Worm (Caenorhabditis elegans) whole organism, L4/young adult: ENCODE results near the gene nhr-105.
A peak's percentile ranks its signal among the peaks of the same experiment; 100 is the strongest.

Experiments used
- W03F9.2 ChIP-seq: fragments of 150-350 bp; optimal IDR thresholded peaks from 2 replicates; lab custom pipeline; 2014; ENCODE audit warnings: missing biosample characterization, missing genetic modification characterization
- dao-5 ChIP-seq: sonication (generic microtip); optimal IDR thresholded peaks from 2 replicates; lab custom pipeline; 2016; ENCODE audit warnings: missing genotype, missing genetic modification characterization, moderate library complexity, missing compliant biosample characterization
- him-1 ChIP-seq: sonication (generic microtip); optimal IDR thresholded peaks from 2 replicates; lab custom pipeline; 2016; ENCODE audit warnings: missing genotype, missing genetic modification reagents, missing genetic modification characterization, missing compliant biosample characterization

Gene nhr-105

DNA sequence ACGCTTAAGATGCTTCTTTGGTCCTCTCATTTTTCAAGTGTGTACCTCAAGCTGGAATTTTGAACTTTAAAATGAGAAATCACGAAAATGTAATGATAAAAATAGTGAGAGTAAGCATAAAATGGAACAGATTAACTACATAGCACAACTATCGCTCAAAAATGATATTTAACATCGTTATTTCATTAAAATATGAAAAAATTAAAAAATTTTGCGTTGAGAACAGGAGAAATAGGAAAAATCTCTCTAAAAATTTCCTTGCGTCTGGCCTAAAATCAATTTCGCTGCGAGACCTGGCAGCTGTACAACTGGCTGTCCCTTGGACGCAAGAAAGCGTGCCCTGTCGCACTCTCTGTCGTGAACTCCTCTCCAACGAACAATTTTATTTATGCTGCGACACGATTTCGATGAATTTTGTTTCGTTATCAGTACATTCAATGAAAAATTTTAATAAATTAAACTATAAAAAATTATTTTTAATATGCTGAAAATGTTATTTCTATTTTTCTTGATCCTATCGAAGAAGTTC, 34.7 kb downstream of the nhr-105 start, which contains the start of gene rps-4:
TSS of gene rps-4 (minus strand) at position 51 of the 529 bp plus-strand sequence.
- TF ChIP-seq W03F9.2 (tag; lab: Kevin White, UChicago) (peak; percentile 97), dao-5 (tag; lab: Kevin White, UChicago) (no peak), him-1 (tag; lab: Kevin White, UChicago) (peak; percentile 56)

DNA sequence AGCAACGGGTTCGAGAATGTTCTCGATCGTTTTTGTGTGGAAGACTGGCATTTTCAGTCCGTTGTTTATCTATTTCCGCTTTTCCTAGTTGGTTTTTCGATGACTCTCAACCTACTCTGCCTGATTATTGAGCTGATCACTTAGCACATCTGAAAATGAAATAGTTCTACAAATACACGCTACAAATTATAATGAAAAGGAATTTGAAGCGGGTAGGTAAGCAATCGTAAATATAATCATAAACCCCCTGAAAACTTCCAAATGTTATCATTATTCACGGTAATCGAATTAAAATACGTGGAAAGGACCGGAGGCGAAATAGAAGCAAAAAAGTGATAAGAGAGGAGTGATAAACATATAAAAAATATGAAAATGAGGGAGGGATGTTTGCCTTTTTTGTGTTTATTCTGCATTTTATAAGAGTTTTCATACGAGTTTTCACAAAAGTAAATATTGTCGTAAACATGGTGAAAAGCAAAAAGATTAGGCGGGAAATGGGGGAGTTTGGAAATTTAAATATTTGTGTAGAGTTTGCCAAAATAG, 44.3 kb downstream of the nhr-105 start, which contains the start of gene deb-1:
TSS of gene deb-1 (minus strand) at position 51 of the 543 bp plus-strand sequence.
- TF ChIP-seq him-1 (tag; lab: Kevin White, UChicago) (no peak), dao-5 (tag; lab: Kevin White, UChicago) (no peak), W03F9.2 (tag; lab: Kevin White, UChicago) (no peak)

DNA sequence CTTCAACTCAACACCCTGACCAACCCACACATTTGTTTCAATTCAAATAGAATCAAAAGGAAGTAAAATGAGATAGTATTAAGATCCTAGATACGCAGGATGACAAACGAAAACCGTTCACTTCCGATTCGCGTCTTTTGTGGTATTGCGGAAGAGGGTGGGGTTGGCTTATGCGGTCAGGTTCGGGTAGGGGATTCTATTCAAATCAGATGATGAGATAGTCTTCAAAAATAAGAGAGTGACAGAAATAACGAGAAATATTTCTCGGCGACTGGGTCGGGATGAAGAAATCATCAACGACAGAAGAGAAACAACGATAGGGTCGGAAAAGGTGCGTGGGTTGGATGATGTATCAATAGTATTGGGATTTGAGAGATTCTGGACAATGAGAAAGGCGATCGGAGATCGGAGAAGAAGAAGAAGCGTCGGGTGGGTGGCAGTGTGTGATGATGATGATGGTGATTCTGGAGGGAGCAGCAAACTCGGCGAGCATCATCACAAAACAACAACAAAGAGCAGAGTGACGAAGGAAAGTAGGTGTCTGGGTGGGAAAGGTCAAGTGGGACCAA, 45.5 kb downstream of the nhr-105 start:
- TF ChIP-seq W03F9.2 (tag; lab: Kevin White, UChicago) (no peak), dao-5 (tag; lab: Kevin White, UChicago) (no peak), him-1 (tag; lab: Kevin White, UChicago) (no peak)

DNA sequence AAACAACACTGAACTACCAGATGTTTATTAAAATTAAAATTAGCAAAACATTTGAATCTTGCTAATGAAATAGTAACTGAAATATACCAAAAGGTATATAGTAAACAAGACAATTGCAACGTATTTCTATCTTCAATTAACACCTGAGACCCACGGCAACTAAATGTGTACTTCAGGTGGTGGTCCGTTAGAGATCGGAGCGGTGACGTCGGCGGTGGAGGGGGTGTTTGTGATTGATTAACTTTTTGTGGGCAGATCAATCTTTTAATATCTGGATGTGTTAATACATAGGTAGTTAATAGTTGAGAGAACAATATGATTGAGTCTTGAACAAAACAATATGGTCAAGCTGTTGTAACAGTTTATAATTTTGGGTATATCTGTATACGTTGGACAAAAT, 46.1 kb downstream of the nhr-105 start:
- TF ChIP-seq dao-5 (tag; lab: Kevin White, UChicago) (no peak), him-1 (tag; lab: Kevin White, UChicago) (no peak), W03F9.2 (tag; lab: Kevin White, UChicago) (no peak)

DNA sequence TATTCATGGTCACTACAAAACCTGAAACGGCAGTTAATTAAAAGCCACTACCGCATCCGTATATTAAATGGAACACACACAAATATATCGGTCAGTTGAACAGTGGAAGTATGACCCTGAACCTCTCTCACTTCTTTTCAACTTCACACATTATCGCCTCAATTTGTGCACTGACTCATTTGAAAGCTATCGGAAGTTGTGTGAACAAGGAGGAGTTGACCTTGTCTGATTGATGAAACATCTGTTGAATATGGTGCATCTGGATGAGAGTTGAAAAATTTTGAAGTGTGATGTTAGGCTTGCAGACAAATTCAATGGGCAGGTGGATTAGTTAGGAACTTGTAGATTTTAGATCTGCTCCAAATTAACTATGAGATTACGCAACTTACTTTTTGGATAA, 47.5 kb downstream of the nhr-105 start:
- no peak for TF ChIP-seq dao-5 (tag; lab: Kevin White, UChicago)
- no peak for TF ChIP-seq W03F9.2 (tag; lab: Kevin White, UChicago)
- TF ChIP-seq him-1 (tag; lab: Kevin White, UChicago) = no peak

DNA sequence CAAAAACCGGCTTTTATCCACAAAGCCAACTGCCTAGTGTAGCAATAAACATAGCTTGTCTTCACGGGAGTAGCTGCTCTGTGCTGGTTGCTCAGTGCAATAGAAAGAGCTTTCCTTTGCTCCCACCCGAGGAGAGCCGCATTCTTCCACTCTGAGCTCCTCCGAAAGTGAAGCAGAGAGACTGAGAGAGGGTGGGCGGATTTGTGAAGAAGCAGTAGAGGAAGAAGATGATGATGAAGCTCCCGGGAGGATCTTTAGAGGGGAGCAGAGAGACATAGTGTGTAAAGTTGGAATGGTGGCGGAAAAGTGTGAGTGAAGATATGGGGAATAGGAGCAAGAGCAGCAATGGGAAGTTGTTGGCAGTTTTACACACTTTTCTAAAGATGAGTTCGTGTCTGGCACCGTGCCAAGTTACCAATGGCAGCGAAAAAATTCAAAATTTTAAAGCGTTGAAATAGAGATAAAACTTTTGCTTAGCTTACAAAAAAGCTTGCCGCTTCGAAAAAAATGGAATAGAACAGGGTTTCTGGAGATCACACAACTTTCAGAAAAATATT, 48.6 kb downstream of the nhr-105 start, which contains the start of gene ZC477.4:
TSS of gene ZC477.4 (minus strand) at position 276 of the 557 bp plus-strand sequence.
- TF ChIP-seq dao-5 (tag; lab: Kevin White, UChicago) = no peak

DNA sequence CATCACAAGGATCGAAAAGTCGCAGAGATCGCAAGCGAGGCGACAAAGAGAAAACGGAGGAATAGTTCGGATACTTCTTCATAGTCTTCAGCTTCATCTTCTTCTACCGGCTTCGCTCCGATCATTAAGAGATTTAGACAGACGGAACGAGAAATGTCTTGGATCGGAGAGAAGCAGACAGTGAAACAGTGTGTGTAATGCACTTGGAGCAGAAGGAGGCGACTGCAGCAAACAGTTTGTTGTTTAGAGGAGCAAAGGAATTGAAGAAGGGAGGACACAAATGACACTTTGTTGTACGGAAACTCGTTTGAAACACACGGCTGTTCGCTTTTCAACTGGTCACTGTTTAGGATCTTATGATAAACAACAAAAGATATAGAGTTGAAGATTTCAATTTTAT, 49.4 kb downstream of the nhr-105 start:
- TF ChIP-seq dao-5 (tag; lab: Kevin White, UChicago) (no peak), him-1 (tag; lab: Kevin White, UChicago) (no peak), W03F9.2 (tag; lab: Kevin White, UChicago) (no peak)
